Worm (Caenorhabditis elegans): Measurements from ENCODE around the gene irld-7.
"Not testable (repeated sequence)": the region's sequence is repeated elsewhere in the genome, so short reads cannot be mapped to it uniquely, and the experiment has no call there.

Gene irld-7

DNA sequence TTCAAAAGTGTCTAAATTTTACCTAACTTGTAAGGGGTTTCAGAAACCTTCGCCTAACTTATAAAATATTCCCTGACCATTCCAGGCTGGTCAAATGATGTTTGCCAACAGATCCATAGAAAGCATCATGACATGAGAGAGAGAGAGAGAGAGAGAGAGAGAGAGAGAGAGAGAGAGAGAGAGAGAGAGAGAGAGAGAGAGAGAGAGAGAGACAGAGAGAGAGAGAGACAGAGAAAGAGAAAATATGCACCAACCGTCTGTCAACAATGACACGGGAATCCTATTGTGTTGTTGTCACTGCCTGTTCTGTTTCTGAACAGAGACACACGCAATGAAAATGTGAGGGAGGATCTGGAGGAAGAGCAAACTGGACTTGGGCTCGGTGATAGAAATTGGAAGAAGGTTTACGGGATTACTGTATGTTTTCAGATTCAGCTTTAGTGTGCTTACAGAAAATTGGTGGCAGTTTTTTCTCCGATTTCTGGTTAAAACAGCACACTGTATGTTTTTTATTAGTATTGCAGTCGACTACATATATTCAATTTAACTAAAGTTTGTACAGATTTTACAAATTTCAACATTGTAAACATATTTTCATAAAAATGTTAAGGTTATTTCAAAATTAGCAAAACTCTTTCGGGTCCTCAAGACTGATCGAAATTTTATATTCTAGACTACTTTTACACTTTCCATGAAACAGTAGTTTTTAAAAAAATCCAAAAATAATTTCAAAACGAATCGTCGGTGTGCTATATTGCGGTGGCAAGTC is 14.0 kb upstream of the irld-7 start:
- TF ChIP-seq unc-62 (GFP tag; optimal IDR thresholded peaks at IDR 0.05) = no peak

DNA sequence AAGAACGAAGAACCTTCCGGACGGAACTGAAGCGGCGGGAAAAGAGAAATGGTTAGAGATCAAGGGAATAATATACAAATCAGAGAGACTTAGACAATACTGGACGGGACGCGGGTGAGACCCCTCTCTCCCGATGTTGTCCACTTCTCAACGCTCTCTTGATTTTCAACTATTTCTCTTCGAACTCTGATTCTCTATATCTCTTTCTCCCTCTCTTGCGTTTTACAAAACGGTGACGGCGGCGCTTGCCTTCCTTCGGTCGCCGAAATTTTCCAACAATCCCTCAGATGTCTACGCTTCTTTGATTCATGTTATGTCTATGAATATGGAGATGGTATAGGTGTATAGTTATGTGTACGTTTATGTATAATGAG is 13.4 kb upstream of the irld-7 start:
- TF ChIP-seq unc-62 (GFP tag; optimal IDR thresholded peaks at IDR 0.05) = no peak

DNA sequence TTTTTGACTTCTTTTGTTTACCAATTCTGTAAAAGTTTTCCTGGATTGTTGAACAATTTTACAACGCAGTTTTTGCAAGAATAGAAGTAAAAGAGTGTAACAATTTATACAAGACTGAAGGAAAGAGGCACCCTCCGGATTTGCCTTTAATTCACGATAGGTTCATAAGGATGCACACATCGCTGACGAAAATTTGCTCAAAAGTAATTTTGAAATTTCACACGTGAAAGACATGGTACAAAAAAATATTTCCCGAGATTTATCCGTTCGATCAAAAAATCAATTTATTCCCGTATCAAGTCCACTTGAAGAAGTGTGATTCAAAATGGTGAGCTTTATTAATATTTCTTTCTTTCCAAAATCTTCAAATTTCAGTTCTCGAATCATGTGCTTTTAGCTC is 12.2 kb upstream of the irld-7 start, which contains the start of gene C43G2.3:
TSS of gene C43G2.3 (plus strand) at position 301 of the 400 bp plus-strand sequence.
- TF ChIP-seq unc-62 (GFP tag; optimal IDR thresholded peaks at IDR 0.05) = no peak

- TF ChIP-seq unc-62 (GFP tag; optimal IDR thresholded peaks at IDR 0.05) = no peak
Measured at ce11 chrIV:6581658-6582057, 8.5 kb upstream of the irld-7 start.

DNA sequence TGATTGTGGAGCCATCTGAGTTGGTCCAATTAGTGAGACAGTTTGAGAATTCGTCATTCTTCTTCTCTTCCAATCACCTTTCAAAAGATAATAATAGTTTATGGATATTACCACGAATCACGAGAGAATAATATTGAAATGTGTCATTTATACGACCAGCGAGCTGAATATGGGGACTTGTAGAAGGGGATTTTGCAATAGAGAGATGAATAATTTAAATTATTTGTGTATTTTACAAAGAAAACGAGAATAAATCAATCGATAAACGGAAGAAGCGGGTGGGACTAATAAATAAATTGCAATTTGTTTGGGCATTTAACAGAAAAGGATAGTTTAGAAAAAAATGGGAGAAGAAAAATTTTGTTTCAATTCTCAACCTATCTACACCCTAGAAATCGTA is 7.6 kb upstream of the irld-7 start, which contains the start of gene odr-8:
TSS of gene odr-8 (minus strand) at position 101 of the 400 bp plus-strand sequence.
- TF ChIP-seq unc-62 (GFP tag; optimal IDR thresholded peaks at IDR 0.05) = no peak

DNA sequence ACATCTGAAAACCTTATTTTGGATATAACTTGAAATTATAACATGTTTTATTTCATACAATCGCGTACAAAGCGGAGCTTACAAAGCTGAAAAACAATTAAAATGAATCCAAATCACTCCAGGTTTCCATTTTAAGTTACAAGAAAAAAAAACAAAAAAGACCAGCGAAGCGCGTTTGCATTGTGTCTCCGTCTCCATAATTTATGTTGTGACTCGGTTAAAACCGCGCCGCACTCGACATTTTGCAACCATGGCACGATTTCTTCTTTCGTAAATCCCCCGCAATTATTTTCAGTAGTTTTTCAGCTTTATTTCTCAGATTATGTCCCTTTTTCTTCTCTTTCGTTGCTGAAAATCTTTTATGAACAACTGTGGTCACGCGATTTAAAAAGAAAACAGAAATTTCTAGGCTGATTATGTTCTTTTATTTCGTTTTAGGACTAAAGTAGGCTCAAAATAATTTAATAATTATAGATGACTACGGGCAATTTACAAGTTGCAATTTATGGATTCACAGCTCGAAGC is 4.7 kb upstream of the irld-7 start, which contains the start of the genes F38A5.2 and dnj-11:
TSS of gene F38A5.2 (minus strand) at position 4 of the 525 bp plus-strand sequence.
TSS of gene dnj-11 (plus strand) at position 475 of the 525 bp plus-strand sequence.
- no peak for TF ChIP-seq unc-62 (GFP tag; optimal IDR thresholded peaks at IDR 0.05)

ce11 chrIV:6588080-6588613 is 2.0 kb upstream of the irld-7 start:
- TF ChIP-seq unc-62 (GFP tag; optimal IDR thresholded peaks at IDR 0.05) = no peak

- TF ChIP-seq unc-62 (GFP tag; optimal IDR thresholded peaks at IDR 0.05) = not testable (repeated sequence)
Measured at ce11 chrIV:6591010-6591746, 1.0 kb downstream of the irld-7 start, which contains the start of the genes nspb-1 and nspb-2. Gene nspb-1 (minus strand): TSS chrIV:6591110. Gene nspb-2 (plus strand): TSS chrIV:6591696.

ce11 chrIV:6594871-6595270 is 4.7 kb downstream of the irld-7 start, which contains the start of gene nspb-3:
Gene nspb-3 (minus strand): TSS chrIV:6594971.
- TF ChIP-seq unc-62 (GFP tag; optimal IDR thresholded peaks at IDR 0.05) = not testable (repeated sequence)

DNA sequence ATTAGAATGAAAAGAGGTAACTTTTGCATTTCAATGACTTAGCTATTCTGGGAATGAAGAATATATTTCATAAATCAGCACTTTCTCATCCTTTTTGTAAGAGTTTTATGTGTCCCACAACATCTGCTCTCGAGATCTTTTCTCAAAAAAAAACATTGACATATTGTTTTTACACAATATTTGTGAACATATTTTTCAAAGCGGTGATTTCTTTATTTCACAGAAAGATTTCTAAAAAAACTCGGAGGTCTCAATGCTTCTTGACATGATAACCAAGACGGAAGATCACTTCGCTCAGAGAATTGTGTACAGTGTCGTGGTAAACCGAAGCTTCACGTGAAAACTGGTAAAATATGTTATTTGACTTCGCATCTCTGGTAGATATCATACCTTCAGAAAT is 5.8 kb downstream of the irld-7 start, which contains the start of gene F38A5.22:
TSS of gene F38A5.22 (minus strand) at position 29 of the 400 bp plus-strand sequence.
- TF ChIP-seq unc-62 (GFP tag; optimal IDR thresholded peaks at IDR 0.05) = no peak

ce11 chrIV:6597298-6597697 is 7.1 kb downstream of the irld-7 start, which contains the start of gene F38A5.6:
Gene F38A5.6 (minus strand): TSS chrIV:6597398.
- no peak for TF ChIP-seq unc-62 (GFP tag; optimal IDR thresholded peaks at IDR 0.05)

- TF ChIP-seq unc-62 (GFP tag; optimal IDR thresholded peaks at IDR 0.05) = not testable (repeated sequence)
Measured at ce11 chrIV:6597918-6598317, 7.8 kb downstream of the irld-7 start, which contains the start of gene nspb-4. Gene nspb-4 (plus strand): TSS chrIV:6598218.

ce11 chrIV:6598740-6599139 is 8.6 kb downstream of the irld-7 start, which contains the start of gene nspb-5:
Gene nspb-5 (plus strand): TSS chrIV:6599040.
- TF ChIP-seq unc-62 (GFP tag; optimal IDR thresholded peaks at IDR 0.05) = not testable (repeated sequence)

ce11 chrIV:6599447-6599846 is 9.3 kb downstream of the irld-7 start, which contains the start of gene F38A5.8:
Gene F38A5.8 (plus strand): TSS chrIV:6599747.
- no peak for TF ChIP-seq unc-62 (GFP tag; optimal IDR thresholded peaks at IDR 0.05)

DNA sequence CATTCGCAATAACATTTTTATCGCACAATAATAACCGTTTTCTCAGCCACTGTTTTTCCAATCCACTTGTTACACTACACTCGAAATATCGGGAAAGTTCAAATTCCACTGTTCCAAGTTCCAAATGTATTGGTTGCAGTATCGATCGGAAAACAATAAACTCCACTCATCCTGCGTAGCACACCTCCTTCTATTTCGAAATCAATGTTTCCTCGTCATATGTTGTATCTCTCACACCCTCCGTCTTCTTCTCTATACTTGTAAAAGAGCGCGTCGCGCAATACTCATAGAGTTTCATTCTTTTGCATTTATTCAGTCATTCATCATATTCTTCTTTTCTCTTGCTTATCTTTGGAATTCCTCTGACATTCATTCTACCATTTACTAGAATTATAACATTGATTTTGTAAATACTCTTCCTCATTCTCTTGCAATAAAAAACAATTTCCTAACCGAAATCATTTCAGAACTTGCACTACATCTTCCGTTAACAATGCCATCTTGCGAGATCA is 11.1 kb downstream of the irld-7 start, which contains the start of gene sup-36:
TSS of gene sup-36 (plus strand) at position 462 of the 512 bp plus-strand sequence.
- TF ChIP-seq unc-62 (GFP tag; optimal IDR thresholded peaks at IDR 0.05) = no peak
